Fruit fly (Drosophila melanogaster) whole organism, prepupa: ENCODE data around the gene yellow-f2.

ENCODE experiments used
- CG11294 ChIP-seq: fragments of 200-800 bp; sonication (Bioruptor generic); IDR thresholded peaks from 2 replicates; pipeline ENCODE4 v1.3.6; 2022; ENCODE audit warnings: missing biosample characterization, missing genetic modification characterization
- CG15336 ChIP-seq: fragments of 200-800 bp; sonication (Bioruptor generic); IDR thresholded peaks from 2 replicates; pipeline ENCODE4 v1.3.6; 2022; ENCODE audit warnings: missing biosample characterization, missing genetic modification characterization
- Eip75B ChIP-seq: fragments of 200-800 bp; sonication (Bioruptor generic); optimal IDR thresholded peaks from 3 replicates; lab custom pipeline; 2016; ENCODE audit warnings: missing biosample characterization, missing genetic modification characterization
- Eip93F ChIP-seq: fragments of 200-800 bp; sonication (Bioruptor generic); optimal IDR thresholded peaks from 2 replicates; lab custom pipeline; 2016; ENCODE audit warnings: missing biosample characterization, mild to moderate bottlenecking, missing genetic modification characterization

DNA sequence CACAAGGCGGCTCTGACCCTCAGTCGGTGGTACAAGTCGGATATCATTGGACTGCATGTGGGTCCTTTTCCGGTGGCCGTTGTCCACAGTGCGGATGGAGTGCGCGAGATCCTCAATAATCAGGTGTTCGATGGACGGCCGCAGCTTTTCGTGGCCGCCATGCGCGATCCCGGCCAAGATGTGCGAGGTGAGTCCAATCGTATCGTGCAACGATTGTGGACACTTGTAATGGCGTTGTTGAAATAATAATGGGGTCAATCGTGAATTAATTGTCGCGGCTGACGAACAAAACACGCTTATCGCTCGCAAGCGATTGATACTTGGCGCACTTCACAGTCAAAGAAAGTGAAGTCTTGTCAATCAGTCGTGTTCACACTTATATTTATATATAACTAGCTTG is 30.9 kb downstream of the yellow-f2 start:
- no peak for TF ChIP-seq CG15336 (GFP tag; lab: Robert Waterston, UW)
- no peak for TF ChIP-seq Eip75B (GFP tag; lab: Kevin White, UChicago)
- TF ChIP-seq Eip93F = no peak
- TF ChIP-seq CG11294 (GFP tag; lab: Robert Waterston, UW) = no peak
